Fruit fly (Drosophila melanogaster) whole organism, embryonic: ENCODE measurements around the gene Cyp28c1.

ENCODE experiments used
- Adf1 ChIP-seq: fragments of 200-800 bp; sonication (Bioruptor generic); IDR thresholded peaks from 2 replicates; pipeline ENCODE4 v1.3.6; 2022; ENCODE audit warnings: missing biosample characterization, missing genetic modification characterization
- BEAF-32 ChIP-seq: fragments of 200-800 bp; sonication (Bioruptor generic); optimal IDR thresholded peaks from 3 replicates; lab custom pipeline; 2017; ENCODE audit warnings: missing biosample characterization, missing genetic modification characterization, mild to moderate bottlenecking, moderate library complexity, missing genetic modification reagents
- Bteb2 ChIP-seq: fragments of 200-800 bp; sonication (Bioruptor generic); optimal IDR thresholded peaks from 2 replicates; lab custom pipeline; 2016; ENCODE audit warnings: missing biosample characterization, missing genetic modification characterization
- CG1024 ChIP-seq: fragments of 200-800 bp; sonication (Bioruptor generic); IDR thresholded peaks from 2 replicates; pipeline ENCODE4 v1.3.6; 2022; ENCODE audit warnings: missing biosample characterization, missing genetic modification characterization
- CG10274 ChIP-seq: fragments of 200-800 bp; sonication (Bioruptor generic); optimal IDR thresholded peaks from 3 replicates; lab custom pipeline; 2017; ENCODE audit warnings: missing biosample characterization, mild to moderate bottlenecking, missing genetic modification characterization
- CG10321 ChIP-seq: fragments of 200-800 bp; sonication (Bioruptor generic); IDR thresholded peaks from 2 replicates; pipeline ENCODE4 v1.3.6; 2022; ENCODE audit warnings: missing biosample characterization, missing genetic modification characterization
- CG11504 ChIP-seq: fragments of 200-800 bp; sonication (Bioruptor generic); optimal IDR thresholded peaks from 3 replicates; lab custom pipeline; 2019; ENCODE audit warnings: missing biosample characterization, mild to moderate bottlenecking, missing genetic modification characterization, moderate library complexity
- CG11560 ChIP-seq: fragments of 200-800 bp; sonication (Bioruptor generic); IDR thresholded peaks from 3 replicates; pipeline ENCODE4 v1.3.6; 2022; ENCODE audit warnings: missing biosample characterization, missing genetic modification characterization
- CG11695 ChIP-seq: fragments of 200-800 bp; sonication (Bioruptor generic); IDR thresholded peaks from 3 replicates; pipeline ENCODE4 v1.3.6; 2022; ENCODE audit warnings: missing biosample characterization, missing genetic modification characterization
- CG12299 ChIP-seq: fragments of 200-800 bp; sonication (Bioruptor generic); optimal IDR thresholded peaks from 2 replicates; lab custom pipeline; 2018; ENCODE audit warnings: missing biosample characterization, mild to moderate bottlenecking, missing genetic modification characterization
- CG12769 ChIP-seq: fragments of 200-800 bp; sonication (Bioruptor generic); optimal IDR thresholded peaks from 2 replicates; lab custom pipeline; 2019; ENCODE audit warnings: missing biosample characterization, mild to moderate bottlenecking, missing genetic modification characterization, moderate library complexity
- CG13894 ChIP-seq: fragments of 200-800 bp; sonication (Bioruptor generic); optimal IDR thresholded peaks from 3 replicates; lab custom pipeline; 2018; ENCODE audit warnings: missing biosample characterization, mild to moderate bottlenecking, missing genetic modification characterization, moderate library complexity
- CG14860 ChIP-seq: fragments of 200-800 bp; sonication (Bioruptor generic); IDR thresholded peaks from 3 replicates; pipeline ENCODE4 v1.3.6; 2022; ENCODE audit warnings: missing biosample characterization, missing genetic modification characterization; ENCODE audit not compliant: partially characterized antibody
- CG18011 ChIP-seq: fragments of 200-800 bp; sonication (Bioruptor generic); optimal IDR thresholded peaks from 2 replicates; lab custom pipeline; 2017; ENCODE audit warnings: missing biosample characterization, missing genetic modification characterization, mild to moderate bottlenecking, moderate library complexity, missing genotype
- CG2120 ChIP-seq: fragments of 200-800 bp; sonication (Bioruptor generic); optimal IDR thresholded peaks from 3 replicates; lab custom pipeline; 2016; ENCODE audit warnings: missing biosample characterization, missing genetic modification characterization
- CG30020 ChIP-seq: fragments of 200-800 bp; optimal IDR thresholded peaks from 2 replicates; lab custom pipeline; 2019; ENCODE audit warnings: missing biosample characterization, mild to moderate bottlenecking, missing genetic modification characterization, moderate library complexity
- CG30431 ChIP-seq: fragments of 200-800 bp; sonication (Bioruptor generic); optimal IDR thresholded peaks from 2 replicates; lab custom pipeline; 2017; ENCODE audit warnings: missing biosample characterization, missing genetic modification characterization
- CG32772 ChIP-seq: fragments of 200-800 bp; sonication (Bioruptor generic); IDR thresholded peaks from 2 replicates; pipeline ENCODE4 v1.3.6; 2022; ENCODE audit warnings: missing biosample characterization, missing genetic modification characterization
- CG4730 ChIP-seq: fragments of 200-800 bp; sonication (Bioruptor generic); IDR thresholded peaks from 2 replicates; pipeline ENCODE4 v1.3.6; 2022; ENCODE audit warnings: missing biosample characterization, missing genetic modification characterization
- CG6254 ChIP-seq: fragments of 200-800 bp; sonication (Bioruptor generic); optimal IDR thresholded peaks from 3 replicates; lab custom pipeline; 2017; ENCODE audit warnings: mild to moderate bottlenecking, missing biosample characterization, missing genetic modification reagents, missing genetic modification characterization
- CG9817 ChIP-seq: fragments of 200-800 bp; sonication (Bioruptor generic); optimal IDR thresholded peaks from 2 replicates; lab custom pipeline; 2018; ENCODE audit warnings: missing biosample characterization, mild to moderate bottlenecking, missing genetic modification characterization, moderate library complexity
- D ChIP-seq, 2 experiments: fragments of 200-800 bp in 1 of 2; fragments of >200 bp in 1 of 2; sonication (Bioruptor generic) in 1 of 2; optimal IDR thresholded peaks; 2 replicates in 1 of 2; 3 replicates in 1 of 2; lab custom pipeline; 2017; ENCODE audit warnings: mild to moderate bottlenecking in 1 of 2, missing biosample characterization in 1 of 2, missing genetic modification characterization in 1 of 2, missing genetic modification reagents in 1 of 2
- D19A ChIP-seq: fragments of 200-800 bp; optimal IDR thresholded peaks from 3 replicates; lab custom pipeline; 2019; ENCODE audit warnings: missing biosample characterization, mild to moderate bottlenecking, missing genetic modification characterization, moderate library complexity
- Dfd ChIP-seq, 2 experiments: fragments of >200 bp; optimal IDR thresholded peaks; 2 replicates each; lab custom pipeline; 2017; ENCODE audit warnings: missing biosample characterization in 2 of 2, missing genetic modification characterization in 2 of 2
- Dp ChIP-seq: fragments of 200-800 bp; sonication (Bioruptor generic); optimal IDR thresholded peaks from 2 replicates; lab custom pipeline; 2018; ENCODE audit warnings: missing biosample characterization, mild to moderate bottlenecking, missing genetic modification characterization, moderate library complexity
- Ets97D ChIP-seq: fragments of 200-800 bp; sonication (Bioruptor generic); optimal IDR thresholded peaks from 3 replicates; lab custom pipeline; 2016; ENCODE audit warnings: missing biosample characterization, missing genetic modification characterization
- HLH3B ChIP-seq: fragments of 200-800 bp; sonication (Bioruptor generic); IDR thresholded peaks from 2 replicates; pipeline ENCODE4 v1.3.6; 2022; ENCODE audit warnings: missing biosample characterization, missing genetic modification characterization
- HLHmδ ChIP-seq: fragments of 200-800 bp; sonication (Bioruptor generic); optimal IDR thresholded peaks from 2 replicates; lab custom pipeline; 2018; ENCODE audit warnings: missing biosample characterization, mild to moderate bottlenecking, missing genetic modification characterization, moderate library complexity
- Hand ChIP-seq: fragments of 200-800 bp; sonication (Bioruptor generic); optimal IDR thresholded peaks from 2 replicates; lab custom pipeline; 2017; ENCODE audit warnings: mild to moderate bottlenecking, missing biosample characterization, missing genetic modification reagents, missing genetic modification characterization
- Lim3 ChIP-seq: fragments of 200-800 bp; sonication (Bioruptor generic); IDR thresholded peaks from 2 replicates; pipeline ENCODE4 v1.3.6; 2022; ENCODE audit warnings: missing biosample characterization, missing genetic modification characterization
- NC2α ChIP-seq: fragments of 200-800 bp; sonication (Bioruptor generic); optimal IDR thresholded peaks from 2 replicates; lab custom pipeline; 2016; ENCODE audit warnings: missing biosample characterization, missing genetic modification characterization
- Rfx ChIP-seq: fragments of 200-800 bp; sonication (Bioruptor generic); IDR thresholded peaks from 2 replicates; pipeline ENCODE4 v1.3.6; 2022; ENCODE audit warnings: missing biosample characterization, missing genetic modification characterization
- Scr ChIP-seq: fragments of 200-800 bp; sonication (Bioruptor generic); IDR thresholded peaks from 2 replicates; pipeline ENCODE4 v1.3.6; 2022; ENCODE audit warnings: missing biosample characterization, missing genetic modification characterization; ENCODE audit not compliant: partially characterized antibody
- Taf1 ChIP-seq: fragments of 200-800 bp; sonication (Bioruptor generic); IDR thresholded peaks from 2 replicates; pipeline ENCODE4 v1.3.6; 2022; ENCODE audit warnings: missing biosample characterization, missing genetic modification characterization
- YL-1 ChIP-seq: fragments of 200-800 bp; sonication (Bioruptor generic); optimal IDR thresholded peaks from 3 replicates; lab custom pipeline; 2017; ENCODE audit warnings: missing biosample characterization, mild to moderate bottlenecking, missing genetic modification characterization
- ara ChIP-seq: fragments of 200-800 bp; sonication (Bioruptor generic); IDR thresholded peaks from 2 replicates; pipeline ENCODE4 v1.3.6; 2022; ENCODE audit warnings: missing biosample characterization, missing genetic modification characterization
- dysf ChIP-seq: fragments of 200-800 bp; sonication (Bioruptor generic); IDR thresholded peaks from 3 replicates; pipeline ENCODE4 v1.3.6; 2022; ENCODE audit warnings: missing biosample characterization, missing genetic modification characterization
- ems ChIP-seq: fragments of 200-800 bp; sonication (Bioruptor generic); optimal IDR thresholded peaks from 3 replicates; lab custom pipeline; 2016; ENCODE audit warnings: missing biosample characterization, missing genetic modification characterization
- fd102C ChIP-seq: fragments of 200-800 bp; sonication (Bioruptor generic); optimal IDR thresholded peaks from 2 replicates; lab custom pipeline; 2018; ENCODE audit warnings: missing biosample characterization, mild to moderate bottlenecking, missing genetic modification characterization, moderate library complexity
- kay ChIP-seq: fragments of 200-800 bp; sonication (Bioruptor generic); optimal IDR thresholded peaks from 2 replicates; lab custom pipeline; 2016; ENCODE audit warnings: missing biosample characterization, missing genetic modification characterization
- nmo ChIP-seq: fragments of 200-800 bp; sonication (Bioruptor generic); optimal IDR thresholded peaks from 2 replicates; lab custom pipeline; 2018; ENCODE audit warnings: missing biosample characterization, mild to moderate bottlenecking, missing genetic modification characterization, moderate library complexity
- phol ChIP-seq: fragments of 200-800 bp; sonication (Bioruptor generic); optimal IDR thresholded peaks from 3 replicates; lab custom pipeline; 2018; ENCODE audit warnings: missing biosample characterization, mild to moderate bottlenecking, missing genetic modification characterization, moderate library complexity
- row ChIP-seq: fragments of 200-800 bp; sonication (Bioruptor generic); IDR thresholded peaks from 3 replicates; pipeline ENCODE4 v1.3.6; 2022; ENCODE audit warnings: missing biosample characterization, missing genetic modification characterization
- sima ChIP-seq: fragments of 200-800 bp; sonication (Bioruptor generic); optimal IDR thresholded peaks from 2 replicates; lab custom pipeline; 2016; ENCODE audit warnings: missing biosample characterization, missing genetic modification characterization
- sna ChIP-seq: fragments of 200-800 bp; sonication (Bioruptor generic); IDR thresholded peaks from 2 replicates; pipeline ENCODE4 v1.3.6; 2022; ENCODE audit warnings: missing biosample characterization, missing genetic modification characterization; ENCODE audit not compliant: partially characterized antibody
- stc ChIP-seq: fragments of 200-800 bp; sonication (Bioruptor generic); IDR thresholded peaks from 2 replicates; pipeline ENCODE4 v1.3.6; 2022; ENCODE audit warnings: missing biosample characterization, missing genetic modification characterization
- sug ChIP-seq: fragments of 200-800 bp; optimal IDR thresholded peaks from 2 replicates; lab custom pipeline; 2019; ENCODE audit warnings: missing biosample characterization, mild to moderate bottlenecking, missing genetic modification characterization, moderate library complexity
- tin ChIP-seq: fragments of 200-800 bp; sonication (Bioruptor generic); optimal IDR thresholded peaks from 3 replicates; lab custom pipeline; 2016; ENCODE audit warnings: missing biosample characterization, missing genetic modification characterization
- toy ChIP-seq: fragments of 200-800 bp; sonication (Bioruptor generic); IDR thresholded peaks from 2 replicates; pipeline ENCODE4 v1.3.6; 2022; ENCODE audit warnings: missing biosample characterization, missing genetic modification characterization
- trem ChIP-seq: fragments of 200-800 bp; optimal IDR thresholded peaks from 3 replicates; lab custom pipeline; 2019; ENCODE audit warnings: missing biosample characterization, mild to moderate bottlenecking, missing genetic modification characterization, moderate library complexity
- zen2 ChIP-seq: fragments of 200-800 bp; sonication (Bioruptor generic); IDR thresholded peaks from 3 replicates; pipeline ENCODE4 v1.3.6; 2022; ENCODE audit warnings: missing biosample characterization, missing genetic modification characterization; ENCODE audit not compliant: partially characterized antibody

The Cyp28c1 gene

DNA sequence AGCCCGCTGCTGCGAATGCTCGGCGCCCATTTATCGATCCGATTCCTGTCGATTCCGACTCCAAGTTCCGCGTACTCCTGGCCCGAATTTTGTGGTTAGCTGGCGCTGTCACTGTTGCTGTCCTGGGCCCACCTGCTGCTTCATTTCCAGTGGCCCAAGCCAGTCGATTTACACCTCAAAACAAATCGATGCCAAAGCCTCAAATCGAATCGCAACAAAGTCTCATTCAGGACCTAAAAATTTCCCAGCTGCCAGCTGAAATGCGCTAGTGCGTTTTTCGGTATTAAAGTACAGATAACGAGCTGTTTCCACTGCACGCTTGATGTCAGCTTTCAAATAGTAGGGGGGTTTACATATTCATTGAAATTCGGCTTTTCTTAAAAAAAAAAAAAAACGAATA is 33.1 kb downstream of the Cyp28c1 start, which contains the start of gene BORCS5:
Gene BORCS5, minus strand, starts transcription at position 263 of the 400 bp plus-strand sequence.
- TF ChIP-seq D (optimal IDR thresholded peaks at IDR 0.05; lab: Kevin White, UChicago) (no peak), D (GFP tag; optimal IDR thresholded peaks at IDR 0.05; lab: Kevin White, UChicago) (no peak), HLH3B (GFP tag; lab: Robert Waterston, UW) (no peak), BEAF-32 (GFP tag; lab: Kevin White, UChicago) (peak; percentile 33), CG4730 (GFP tag; lab: Robert Waterston, UW) (no peak), trem (tag; lab: Kevin White, UChicago) (peak; percentile 2), kay (GFP tag; lab: Kevin White, UChicago) (no peak), stc (GFP tag; lab: Robert Waterston, UW) (no peak), zen2 (GFP tag; lab: Robert Waterston, UW) (no peak), Taf1 (GFP tag; lab: Robert Waterston, UW) (no peak), CG13894 (tag; lab: Kevin White, UChicago) (no peak), CG6254 (GFP tag; lab: Kevin White, UChicago) (no peak), Dp (GFP tag; lab: Kevin White, UChicago) (peak; percentile 20), YL-1 (GFP tag; lab: Kevin White, UChicago) (peak; percentile 19), fd102C (GFP tag; lab: Kevin White, UChicago) (no peak), nmo (peak; percentile 25), Rfx (0 out of 2 replicates have a peak, but pooled peaks have one; percentile 11), Adf1 (GFP tag; lab: Robert Waterston, UW) (no peak), CG10274 (GFP tag; lab: Kevin White, UChicago) (no peak), CG9817 (tag; lab: Kevin White, UChicago) (no peak), sug (tag; lab: Kevin White, UChicago) (no peak), Scr (GFP tag; lab: Robert Waterston, UW) (no peak), phol (tag; lab: Kevin White, UChicago) (peak; percentile 30), ems (GFP tag; lab: Kevin White, UChicago) (no peak), HLHmδ (no peak), CG1024 (GFP tag; lab: Robert Waterston, UW) (peak; percentile 47), CG11504 (tag; lab: Kevin White, UChicago) (no peak), CG30431 (no peak), CG10321 (GFP tag; lab: Robert Waterston, UW) (no peak), Dfd (GFP tag; optimal IDR thresholded peaks at IDR 0.05; lab: Kevin White, UChicago) (no peak), CG11695 (GFP tag; lab: Robert Waterston, UW) (no peak), toy (no peak), CG30020 (peak; percentile 78), CG18011 (GFP tag; lab: Kevin White, UChicago) (no peak), Bteb2 (no peak), CG12769 (tag; lab: Kevin White, UChicago) (no peak), sima (GFP tag; lab: Kevin White, UChicago) (no peak), ara (GFP tag; lab: Robert Waterston, UW) (no peak), CG2120 (peak; percentile 1), row (GFP tag; lab: Robert Waterston, UW) (peak; percentile 72), Hand (GFP tag; lab: Kevin White, UChicago) (no peak), CG14860 (GFP tag; lab: Robert Waterston, UW) (no peak), sna (GFP tag; lab: Robert Waterston, UW) (no peak), CG12299 (no peak), D19A (tag; lab: Kevin White, UChicago) (no peak), NC2α (GFP tag; lab: Kevin White, UChicago) (no peak), tin (GFP tag; lab: Kevin White, UChicago) (no peak), CG32772 (GFP tag; lab: Robert Waterston, UW) (no peak), CG11560 (no peak), Ets97D (GFP tag; lab: Kevin White, UChicago) (peak; percentile 32), dysf (GFP tag; lab: Robert Waterston, UW) (0 out of 3 replicates have a peak, but pooled peaks have one; percentile 15), Lim3 (GFP tag; lab: Robert Waterston, UW) (no peak)
